Worm (Caenorhabditis elegans) whole organism, late embryonic: ENCODE results near the gene ncap-1.

Experiments
- ama-1 ChIP-seq: fragments of 150-350 bp; optimal IDR thresholded peaks from 2 replicates; lab custom pipeline; 2014
- dve-1 ChIP-seq: sonication (generic microtip); optimal IDR thresholded peaks from 2 replicates; lab custom pipeline; 2017; ENCODE audit warnings: antibody characterized with exemption, mild to moderate bottlenecking, missing genetic modification characterization, missing compliant biosample characterization
- ets-4 ChIP-seq: sonication (generic microtip); optimal IDR thresholded peaks from 2 replicates; lab custom pipeline; 2016; ENCODE audit warnings: missing genetic modification characterization, missing compliant biosample characterization
- hlh-13 ChIP-seq: fragments of 200-800 bp; sonication (Bioruptor generic); optimal IDR thresholded peaks from 2 replicates; lab custom pipeline; 2018; ENCODE audit warnings: mild to moderate bottlenecking, missing genetic modification characterization, missing compliant biosample characterization
- nhr-11 ChIP-seq: fragments of 150-350 bp; optimal IDR thresholded peaks from 2 replicates; lab custom pipeline; 2014; ENCODE audit warnings: missing biosample characterization, missing genetic modification characterization
- pha-4 ChIP-seq: fragments of 150-350 bp; optimal IDR thresholded peaks from 2 replicates; lab custom pipeline; 2018; ENCODE audit warnings: missing biosample characterization, missing genetic modification reagents, missing genetic modification characterization
- sox-2 ChIP-seq: fragments of 200-800 bp; sonication (Bioruptor generic); IDR thresholded peaks from 2 replicates; pipeline ENCODE4 v1.3.6; 2022; ENCODE audit warnings: missing genetic modification reagents, missing genetic modification characterization, missing compliant biosample characterization

ce11 chrII:2937852-2938251, 18.7 kb upstream of the ncap-1 start, which contains the start of gene irld-65:
- TF ChIP-seq dve-1 (tag; lab: Kevin White, UChicago) (no peak), pha-4 (tag; lab: Kevin White, UChicago) (no peak), nhr-11 (tag; lab: Kevin White, UChicago) (no peak), ama-1 (no peak), ets-4 (tag; lab: Kevin White, UChicago) (no peak), hlh-13 (GFP tag; lab: Kevin White, UChicago) (no peak), sox-2 (GFP tag; lab: Robert Waterston, UW) (no peak)
